Fruit fly (Drosophila melanogaster) whole organism, embryonic: ENCODE results near the gene CG12947.

ENCODE experiments used
- Antp ChIP-seq: fragments of 200-800 bp; sonication (Bioruptor generic); optimal IDR thresholded peaks from 3 replicates; lab custom pipeline; 2016; ENCODE audit warnings: missing biosample characterization, missing genetic modification characterization
- Asciz ChIP-seq: fragments of 200-800 bp; sonication (Bioruptor generic); optimal IDR thresholded peaks from 2 replicates; lab custom pipeline; 2017; ENCODE audit warnings: missing biosample characterization, mild to moderate bottlenecking, missing genetic modification characterization, missing genetic modification reagents
- B-H1 ChIP-seq: fragments of 200-800 bp; sonication (Bioruptor generic); IDR thresholded peaks from 3 replicates; pipeline ENCODE4 v1.3.6; 2022; ENCODE audit warnings: missing biosample characterization, missing genetic modification characterization
- Bgb ChIP-seq: fragments of 200-800 bp; sonication (Bioruptor generic); IDR thresholded peaks from 2 replicates; pipeline ENCODE4 v1.3.6; 2022; ENCODE audit warnings: missing biosample characterization, missing genetic modification characterization; ENCODE audit not compliant: partially characterized antibody
- CG10654 ChIP-seq: fragments of 200-800 bp; sonication (Bioruptor generic); optimal IDR thresholded peaks from 2 replicates; lab custom pipeline; 2016; ENCODE audit warnings: missing biosample characterization, missing genetic modification characterization
- CG11456 ChIP-seq: fragments of 200-800 bp; sonication (Bioruptor generic); IDR thresholded peaks from 3 replicates; pipeline ENCODE4 v1.3.6; 2022; ENCODE audit warnings: missing biosample characterization, missing genetic modification characterization
- CG12155 ChIP-seq: fragments of 200-800 bp; sonication (Bioruptor generic); optimal IDR thresholded peaks from 3 replicates; lab custom pipeline; 2016; ENCODE audit warnings: missing biosample characterization, missing genetic modification characterization
- CG12769 ChIP-seq: fragments of 200-800 bp; sonication (Bioruptor generic); optimal IDR thresholded peaks from 2 replicates; lab custom pipeline; 2019; ENCODE audit warnings: missing biosample characterization, mild to moderate bottlenecking, missing genetic modification characterization, moderate library complexity
- CG15269 ChIP-seq: fragments of 200-800 bp; sonication (Bioruptor generic); optimal IDR thresholded peaks from 2 replicates; lab custom pipeline; 2018; ENCODE audit warnings: missing biosample characterization, mild to moderate bottlenecking, missing genetic modification characterization, moderate library complexity
- CG15514 ChIP-seq: fragments of 200-800 bp; sonication (Bioruptor generic); optimal IDR thresholded peaks from 3 replicates; lab custom pipeline; 2017; ENCODE audit warnings: missing biosample characterization, missing genetic modification characterization, mild to moderate bottlenecking, moderate library complexity, missing genetic modification reagents
- CG1647 ChIP-seq: fragments of 200-800 bp; sonication (Bioruptor generic); optimal IDR thresholded peaks from 3 replicates; lab custom pipeline; 2016; ENCODE audit warnings: missing biosample characterization, missing genetic modification characterization
- CG17385 ChIP-seq: fragments of 200-800 bp; sonication (Bioruptor generic); optimal IDR thresholded peaks from 3 replicates; lab custom pipeline; 2018; ENCODE audit warnings: missing biosample characterization, mild to moderate bottlenecking, missing genetic modification characterization
- CG18764 ChIP-seq: fragments of 200-800 bp; sonication (Bioruptor generic); optimal IDR thresholded peaks from 3 replicates; lab custom pipeline; 2016; ENCODE audit warnings: missing biosample characterization, missing genetic modification characterization
- CG2889 ChIP-seq: fragments of 200-800 bp; sonication (Bioruptor generic); IDR thresholded peaks from 3 replicates; pipeline ENCODE4 v1.3.6; 2022; ENCODE audit warnings: missing biosample characterization, missing genetic modification characterization
- CG31388 ChIP-seq: fragments of 200-800 bp; sonication (Bioruptor generic); optimal IDR thresholded peaks from 2 replicates; lab custom pipeline; 2016; ENCODE audit warnings: missing biosample characterization, missing genetic modification characterization
- CG3407 ChIP-seq: fragments of 200-800 bp; sonication (Bioruptor generic); optimal IDR thresholded peaks from 2 replicates; lab custom pipeline; 2018; ENCODE audit warnings: missing biosample characterization, mild to moderate bottlenecking, missing genetic modification characterization
- CG3995 ChIP-seq: fragments of 200-800 bp; sonication (Bioruptor generic); optimal IDR thresholded peaks from 3 replicates; lab custom pipeline; 2016; ENCODE audit warnings: missing biosample characterization, missing genetic modification characterization
- CG4360 ChIP-seq: fragments of 200-800 bp; sonication (Bioruptor generic); IDR thresholded peaks from 2 replicates; pipeline ENCODE4 v1.3.6; 2022; ENCODE audit warnings: missing biosample characterization, missing genetic modification characterization
- CG43689 ChIP-seq: fragments of 200-800 bp; sonication (Bioruptor generic); IDR thresholded peaks from 2 replicates; pipeline ENCODE4 v1.3.6; 2022; ENCODE audit warnings: missing biosample characterization, missing genetic modification characterization
- CG4404 ChIP-seq: fragments of 200-800 bp; sonication (Bioruptor generic); IDR thresholded peaks from 2 replicates; pipeline ENCODE4 v1.3.6; 2022; ENCODE audit warnings: missing biosample characterization, missing genetic modification characterization
- CG4424 ChIP-seq: fragments of 200-800 bp; sonication (Bioruptor generic); optimal IDR thresholded peaks from 3 replicates; lab custom pipeline; 2016; ENCODE audit warnings: missing biosample characterization, missing genetic modification characterization
- CG5245 ChIP-seq: fragments of 200-800 bp; sonication (Bioruptor generic); optimal IDR thresholded peaks from 3 replicates; lab custom pipeline; 2016; ENCODE audit warnings: missing biosample characterization, missing genetic modification characterization
- CG6654 ChIP-seq: fragments of 200-800 bp; sonication (Bioruptor generic); optimal IDR thresholded peaks from 2 replicates; lab custom pipeline; 2017; ENCODE audit warnings: missing biosample characterization, mild to moderate bottlenecking, missing genetic modification characterization
- CG9215 ChIP-seq: fragments of 200-800 bp; sonication (Bioruptor generic); IDR thresholded peaks from 2 replicates; pipeline ENCODE4 v1.3.6; 2022; ENCODE audit warnings: missing biosample characterization, missing genetic modification characterization
- CG9437 ChIP-seq: fragments of 200-800 bp; sonication (Bioruptor generic); optimal IDR thresholded peaks from 2 replicates; lab custom pipeline; 2018; ENCODE audit warnings: missing biosample characterization, mild to moderate bottlenecking, missing genetic modification characterization
- CkIIα-i1 ChIP-seq: fragments of 200-800 bp; sonication (Bioruptor generic); IDR thresholded peaks from 2 replicates; pipeline ENCODE4 v1.3.6; 2022; ENCODE audit warnings: missing biosample characterization, missing genetic modification characterization
- Dbx ChIP-seq: fragments of 200-800 bp; sonication (Bioruptor generic); IDR thresholded peaks from 3 replicates; pipeline ENCODE4 v1.3.6; 2022; ENCODE audit warnings: missing biosample characterization, missing genetic modification characterization
- E2f1 ChIP-seq: fragments of 200-800 bp; sonication (Bioruptor generic); IDR thresholded peaks from 2 replicates; pipeline ENCODE4 v1.3.6; 2022; ENCODE audit warnings: missing biosample characterization, missing genetic modification characterization
- E2f2 ChIP-seq: fragments of 200-800 bp; sonication (Bioruptor generic); IDR thresholded peaks from 2 replicates; pipeline ENCODE4 v1.3.6; 2022; ENCODE audit warnings: missing biosample characterization, missing genetic modification characterization
- HLH54F ChIP-seq: fragments of 200-800 bp; sonication (Bioruptor generic); optimal IDR thresholded peaks from 3 replicates; lab custom pipeline; 2016; ENCODE audit warnings: missing biosample characterization, missing genetic modification characterization
- NfI ChIP-seq: fragments of 200-800 bp; sonication (Bioruptor generic); optimal IDR thresholded peaks from 3 replicates; lab custom pipeline; 2018; ENCODE audit warnings: missing biosample characterization, mild to moderate bottlenecking, missing genetic modification characterization, moderate library complexity
- Optix ChIP-seq: fragments of 200-800 bp; sonication (Bioruptor generic); IDR thresholded peaks from 3 replicates; pipeline ENCODE4 v1.3.6; 2022; ENCODE audit warnings: missing biosample characterization, missing genetic modification characterization
- Pdp1 ChIP-seq, 2 experiments: fragments of 200-800 bp; sonication (Bioruptor generic); optimal IDR thresholded peaks; 3 replicates each; lab custom pipeline; 2016; ENCODE audit warnings: missing biosample characterization in 2 of 2, missing genetic modification characterization in 2 of 2, mild to moderate bottlenecking in 1 of 2, moderate library complexity in 1 of 2
- ac ChIP-seq: fragments of 200-800 bp; sonication (Bioruptor generic); optimal IDR thresholded peaks from 3 replicates; lab custom pipeline; 2017; ENCODE audit warnings: missing biosample characterization, mild to moderate bottlenecking, missing genetic modification characterization
- aop ChIP-seq: fragments of 200-800 bp; sonication (Bioruptor generic); IDR thresholded peaks from 2 replicates; pipeline ENCODE4 v1.3.6; 2022; ENCODE audit warnings: missing biosample characterization, missing genetic modification characterization
- ap ChIP-seq: fragments of 200-800 bp; sonication (Bioruptor generic); IDR thresholded peaks from 2 replicates; pipeline ENCODE4 v1.3.6; 2022; ENCODE audit warnings: missing biosample characterization, missing genetic modification characterization
- cad ChIP-seq: fragments of >200 bp; optimal IDR thresholded peaks from 2 replicates; lab custom pipeline; 2017; ENCODE audit warnings: missing biosample characterization, missing genetic modification characterization
- emc ChIP-seq: fragments of 200-800 bp; sonication (Bioruptor generic); optimal IDR thresholded peaks from 2 replicates; lab custom pipeline; 2016; ENCODE audit warnings: missing biosample characterization, missing genetic modification characterization
- fd64A ChIP-seq: fragments of 200-800 bp; sonication (Bioruptor generic); optimal IDR thresholded peaks from 3 replicates; lab custom pipeline; 2018; ENCODE audit warnings: missing biosample characterization, mild to moderate bottlenecking, missing genetic modification characterization
- fu2 ChIP-seq: fragments of 200-800 bp; sonication (Bioruptor generic); optimal IDR thresholded peaks from 2 replicates; lab custom pipeline; 2016; ENCODE audit warnings: missing biosample characterization, missing genetic modification characterization
- gcm ChIP-seq: fragments of 200-800 bp; sonication (Bioruptor generic); optimal IDR thresholded peaks from 2 replicates; lab custom pipeline; 2019; ENCODE audit warnings: missing biosample characterization, mild to moderate bottlenecking, missing genetic modification characterization, moderate library complexity
- gt ChIP-seq: fragments of 200-800 bp; sonication (Bioruptor generic); IDR thresholded peaks from 2 replicates; pipeline ENCODE4 v1.3.6; 2022; ENCODE audit warnings: missing biosample characterization, missing genetic modification characterization
- ham ChIP-seq: fragments of 200-800 bp; sonication (Bioruptor generic); IDR thresholded peaks from 2 replicates; pipeline ENCODE4 v1.3.6; 2022; ENCODE audit warnings: missing biosample characterization, missing genetic modification characterization
- klu ChIP-seq: fragments of 200-800 bp; sonication (Bioruptor generic); IDR thresholded peaks from 2 replicates; pipeline ENCODE4 v1.3.6; 2022; ENCODE audit warnings: missing biosample characterization, missing genetic modification characterization
- peb ChIP-seq: fragments of 200-800 bp; sonication (Bioruptor generic); IDR thresholded peaks from 2 replicates; pipeline ENCODE4 v1.3.6; 2022; ENCODE audit warnings: missing biosample characterization, missing genetic modification characterization
- so ChIP-seq: fragments of 200-800 bp; sonication (Bioruptor generic); IDR thresholded peaks from 3 replicates; pipeline ENCODE4 v1.3.6; 2022; ENCODE audit warnings: missing biosample characterization, missing genetic modification characterization
- sob ChIP-seq: fragments of 200-800 bp; sonication (Bioruptor generic); IDR thresholded peaks from 2 replicates; pipeline ENCODE4 v1.3.6; 2022; ENCODE audit warnings: missing biosample characterization, missing genetic modification characterization
- ssp ChIP-seq: fragments of 200-800 bp; sonication (Bioruptor generic); IDR thresholded peaks from 2 replicates; pipeline ENCODE4 v1.3.6; 2022; ENCODE audit warnings: missing biosample characterization, missing genetic modification characterization
- tap ChIP-seq: fragments of 200-800 bp; optimal IDR thresholded peaks from 3 replicates; lab custom pipeline; 2019; ENCODE audit warnings: missing biosample characterization, mild to moderate bottlenecking, missing genetic modification characterization, moderate library complexity
- zen ChIP-seq: fragments of 200-800 bp; sonication (Bioruptor generic); optimal IDR thresholded peaks from 3 replicates; lab custom pipeline; 2018; ENCODE audit warnings: missing biosample characterization, mild to moderate bottlenecking, missing genetic modification characterization, moderate library complexity
- zfh1 ChIP-seq: fragments of 200-800 bp; sonication (Bioruptor generic); IDR thresholded peaks from 3 replicates; pipeline ENCODE4 v1.3.6; 2022; ENCODE audit warnings: missing biosample characterization, missing genetic modification characterization

Gene CG12947

dm6 chr3R:9762955-9763931 is 16.6 kb upstream of the CG12947 start, which contains the start of the genes Snap24 and CG8478 (continued):
- TF ChIP-seq tap (tag; lab: Kevin White, UChicago): no peak
- TF ChIP-seq Bgb (GFP tag; lab: Robert Waterston, UW): peak; percentile 85
- TF ChIP-seq CG31388: no peak
- no peak for TF ChIP-seq gt
- TF ChIP-seq emc: no peak
- no peak for TF ChIP-seq aop (GFP tag; lab: Robert Waterston, UW)
- TF ChIP-seq sob (GFP tag; lab: Robert Waterston, UW): no peak
- TF ChIP-seq CG4360 (GFP tag; lab: Robert Waterston, UW): no peak
- no peak for TF ChIP-seq CG15269 (tag; lab: Kevin White, UChicago)
- no peak for TF ChIP-seq CG9215 (GFP tag; lab: Robert Waterston, UW)
- TF ChIP-seq CG9437: no peak
- TF ChIP-seq peb (GFP tag; lab: Robert Waterston, UW): no peak
- no peak for TF ChIP-seq klu (GFP tag; lab: Robert Waterston, UW)
- TF ChIP-seq Dbx (GFP tag; lab: Robert Waterston, UW): no peak
- no peak for TF ChIP-seq so
- TF ChIP-seq CG43689 (GFP tag; lab: Robert Waterston, UW): no peak
- TF ChIP-seq zfh1 (GFP tag; lab: Robert Waterston, UW): no peak
- TF ChIP-seq cad (GFP tag; lab: Kevin White, UChicago): no peak
- no peak for TF ChIP-seq NfI (GFP tag; lab: Kevin White, UChicago)
- no peak for TF ChIP-seq CG1647
- TF ChIP-seq CG5245 (GFP tag; lab: Kevin White, UChicago): no peak
- no peak for TF ChIP-seq HLH54F
- TF ChIP-seq E2f2 (GFP tag; lab: Robert Waterston, UW): peak; percentile 85
- TF ChIP-seq CG2889 (GFP tag; lab: Robert Waterston, UW): no peak
- TF ChIP-seq CG12769: no peak
- no peak for TF ChIP-seq B-H1
- no peak for TF ChIP-seq CG4424 (GFP tag; lab: Kevin White, UChicago)
- TF ChIP-seq CG6654: no peak
- peak; percentile 23 for TF ChIP-seq CG15514
- TF ChIP-seq CG3995 (GFP tag; lab: Kevin White, UChicago): no peak
- no peak for TF ChIP-seq E2f1 (GFP tag; lab: Robert Waterston, UW)
- TF ChIP-seq Antp (GFP tag; lab: Kevin White, UChicago): no peak
- no peak for TF ChIP-seq ham (GFP tag; lab: Robert Waterston, UW)
- TF ChIP-seq Pdp1 (GFP tag; optimal IDR thresholded peaks at IDR 0.05; lab: Kevin White, UChicago): peak in 1 of 2 experiments; percentile 22
- TF ChIP-seq Optix (GFP tag; lab: Robert Waterston, UW): no peak
- TF ChIP-seq ap (GFP tag; lab: Robert Waterston, UW): no peak
- TF ChIP-seq fu2 (GFP tag; lab: Kevin White, UChicago): no peak
- TF ChIP-seq zen: peak; percentile 12
- TF ChIP-seq ac (GFP tag; lab: Kevin White, UChicago): no peak
- no peak for TF ChIP-seq gcm (GFP tag; lab: Kevin White, UChicago)
- TF ChIP-seq ssp (GFP tag; lab: Robert Waterston, UW): peak; percentile 92
- TF ChIP-seq CG4404 (GFP tag; lab: Robert Waterston, UW): no peak
- no peak for TF ChIP-seq CG11456 (GFP tag; lab: Robert Waterston, UW)
- TF ChIP-seq CG18764 (GFP tag; lab: Kevin White, UChicago): no peak
- no peak for TF ChIP-seq CkIIα-i1 (GFP tag; lab: Robert Waterston, UW)
- no peak for TF ChIP-seq CG12155 (GFP tag; lab: Kevin White, UChicago)
- TF ChIP-seq Asciz (GFP tag; lab: Kevin White, UChicago): no peak
- no peak for TF ChIP-seq fd64A
- TF ChIP-seq CG3407: no peak
- TF ChIP-seq CG10654: no peak
- no peak for TF ChIP-seq CG17385 (GFP tag; lab: Kevin White, UChicago)
